Worm (Caenorhabditis elegans): Measurements from ENCODE around the gene ugt-3.

ugt-3 gene

ce11 chrV:12800171-12800570 lies at the start of gene ugt-3:
Gene ugt-3 (minus strand): TSS chrV:12800271.
- TF ChIP-seq fkh-10 (GFP tag; optimal IDR thresholded peaks at IDR 0.05), result no peak
- TF ChIP-seq lsy-12 (tag; optimal IDR thresholded peaks at IDR 0.05), result no peak
- TF ChIP-seq egl-5 (tag; optimal IDR thresholded peaks at IDR 0.05), result no peak

DNA sequence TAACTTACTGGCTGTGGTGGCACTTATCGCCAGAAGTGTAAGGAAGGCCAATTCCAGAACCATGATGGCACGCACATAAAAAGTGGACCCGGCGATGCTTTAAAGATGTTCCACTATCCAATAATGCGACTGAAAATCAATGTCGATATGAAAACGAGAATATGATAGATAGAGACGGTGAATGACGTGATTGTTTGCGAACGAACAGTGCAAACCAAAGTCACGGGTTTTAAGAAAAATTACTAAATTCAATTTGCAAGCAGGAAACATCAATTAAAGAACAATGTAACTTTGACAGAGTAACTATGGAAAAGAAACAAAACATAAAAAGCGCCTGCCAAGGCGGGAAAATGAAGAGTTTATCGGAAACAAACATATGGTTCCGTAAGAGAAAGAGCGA lies 49.7 kb upstream of the ugt-3 start, which contains the start of gene C44H9.5:
TSS of gene C44H9.5 (minus strand) at position 129 of the 400 bp plus-strand sequence.
- TF ChIP-seq elt-2 (tag; optimal IDR thresholded peaks at IDR 0.05), result peak; percentile 49
- no peak for TF ChIP-seq ztf-11 (tag; optimal IDR thresholded peaks at IDR 0.05)
- TF ChIP-seq pqm-1 (tag; optimal IDR thresholded peaks at IDR 0.05), result peak; percentile 66

ce11 chrV:12845247-12845646 lies 45.2 kb upstream of the ugt-3 start, which contains the start of gene C44H9.6:
Gene C44H9.6 (minus strand): TSS chrV:12845347.
- no peak for TF ChIP-seq sea-2 (GFP tag; optimal IDR thresholded peaks at IDR 0.05)
- peak; percentile 35 for TF ChIP-seq elt-2 (tag; optimal IDR thresholded peaks at IDR 0.05)
- TF ChIP-seq fkh-2 (tag; optimal IDR thresholded peaks at IDR 0.05), result no peak

DNA sequence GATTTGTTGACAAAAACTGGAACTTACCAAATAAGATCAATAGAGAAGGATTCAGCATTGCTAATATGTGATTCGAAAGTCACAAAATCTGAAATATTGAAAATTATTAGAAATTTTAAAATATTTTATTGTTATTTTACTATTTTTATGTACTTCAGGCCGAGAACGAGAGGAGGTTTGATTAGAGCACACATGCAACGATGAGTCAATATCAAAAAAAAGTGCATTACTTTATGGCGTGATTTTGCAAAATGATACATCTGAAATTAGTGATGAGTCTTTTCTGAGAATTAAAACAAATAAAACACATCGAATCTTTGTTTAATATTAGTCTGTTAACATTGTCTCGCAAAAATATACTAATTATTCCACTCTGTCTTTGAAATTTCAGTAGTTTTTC lies 44.7 kb upstream of the ugt-3 start:
- TF ChIP-seq lsy-12 (tag; optimal IDR thresholded peaks at IDR 0.05) (no peak), pqm-1 (tag; optimal IDR thresholded peaks at IDR 0.05) (peak; percentile 56)

DNA sequence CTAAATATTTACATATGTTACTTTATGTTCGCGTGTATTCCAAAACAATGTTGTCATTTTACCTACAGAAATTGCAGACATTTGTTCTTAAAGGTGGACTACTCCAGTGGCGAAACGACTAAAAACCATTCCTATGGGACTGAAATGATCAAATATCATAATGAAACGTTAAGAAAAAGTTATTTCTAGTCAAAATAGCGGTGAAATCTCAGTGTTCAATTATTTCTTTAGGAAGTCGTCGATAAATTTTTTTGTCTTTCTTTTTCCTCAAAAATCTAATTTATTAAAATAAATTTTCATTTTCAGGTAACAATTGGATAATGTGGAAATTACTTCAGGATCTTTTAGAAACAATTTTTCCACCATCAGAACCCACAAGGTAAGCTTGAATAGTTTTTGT lies 35.3 kb upstream of the ugt-3 start, which contains the start of gene C44H9.4:
TSS of gene C44H9.4 (plus strand) at position 301 of the 400 bp plus-strand sequence.
- no peak for TF ChIP-seq nhr-237 (tag; optimal IDR thresholded peaks at IDR 0.05)
- TF ChIP-seq lsy-12 (tag; optimal IDR thresholded peaks at IDR 0.05), result no peak
- TF ChIP-seq lin-39 (tag; optimal IDR thresholded peaks at IDR 0.05), result no peak
- TF ChIP-seq nhr-28 (tag; optimal IDR thresholded peaks at IDR 0.05), result no peak
- TF ChIP-seq ztf-11 (tag; optimal IDR thresholded peaks at IDR 0.05), result no peak

DNA sequence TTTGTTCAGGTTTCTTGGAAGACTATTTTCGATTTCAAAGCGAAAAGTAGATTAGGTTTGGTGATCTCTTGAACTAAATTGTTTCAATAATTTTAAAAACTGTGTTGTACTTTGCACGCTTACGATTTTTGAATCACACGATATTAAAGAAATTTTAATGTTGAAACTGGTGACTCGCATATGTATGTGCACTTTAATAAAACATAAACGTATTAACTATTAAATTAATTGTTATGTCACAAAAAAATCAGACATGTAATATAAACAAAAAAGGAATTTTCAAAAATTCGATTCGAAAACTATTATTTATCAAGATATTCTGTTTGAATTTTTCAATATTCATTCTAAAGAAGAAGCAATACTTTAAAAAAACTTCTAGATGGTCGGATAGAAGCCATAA lies 27.1 kb upstream of the ugt-3 start, which contains the start of gene ugt-15:
TSS of gene ugt-15 (plus strand) at position 301 of the 400 bp plus-strand sequence.
- TF ChIP-seq unc-62 (GFP tag; optimal IDR thresholded peaks at IDR 0.05) (no peak), pqm-1 (tag; optimal IDR thresholded peaks at IDR 0.05) (peak; percentile 22), elt-2 (tag; optimal IDR thresholded peaks at IDR 0.05) (peak; percentile 13)

- TF ChIP-seq elt-2 (tag; optimal IDR thresholded peaks at IDR 0.05) (peak; percentile 71), nhr-67 (tag; optimal IDR thresholded peaks at IDR 0.05) (no peak), sea-2 (GFP tag; optimal IDR thresholded peaks at IDR 0.05) (no peak), aly-2 (tag; optimal IDR thresholded peaks at IDR 0.05) (no peak), R02D3.7 (tag; optimal IDR thresholded peaks at IDR 0.05) (no peak), pqm-1 (tag; optimal IDR thresholded peaks at IDR 0.05) (peak; percentile 53), unc-62 (GFP tag; optimal IDR thresholded peaks at IDR 0.05) (no peak)
These were observed 24.7 kb upstream of the ugt-3 start, which contains the start of gene ugt-16 for ce11 chrV:12824777-12825176. Gene ugt-16 (plus strand): TSS chrV:12825024.

- TF ChIP-seq pqm-1 (tag; optimal IDR thresholded peaks at IDR 0.05) (peak; percentile 89), skn-1 (tag; optimal IDR thresholded peaks at IDR 0.05) (no peak), nhr-12 (tag; optimal IDR thresholded peaks at IDR 0.05) (no peak), snpc-4 (tag; optimal IDR thresholded peaks at IDR 0.05) (no peak), jun-1 (tag; optimal IDR thresholded peaks at IDR 0.05) (peak; percentile 26), lsy-12 (tag; optimal IDR thresholded peaks at IDR 0.05) (no peak), elt-2 (tag; optimal IDR thresholded peaks at IDR 0.05) (peak; percentile 77), ZK546.5 (tag; optimal IDR thresholded peaks at IDR 0.05) (no peak), ceh-9 (tag; optimal IDR thresholded peaks at IDR 0.05) (no peak)
These were observed 22.0 kb upstream of the ugt-3 start for ce11 chrV:12822065-12822464.

DNA sequence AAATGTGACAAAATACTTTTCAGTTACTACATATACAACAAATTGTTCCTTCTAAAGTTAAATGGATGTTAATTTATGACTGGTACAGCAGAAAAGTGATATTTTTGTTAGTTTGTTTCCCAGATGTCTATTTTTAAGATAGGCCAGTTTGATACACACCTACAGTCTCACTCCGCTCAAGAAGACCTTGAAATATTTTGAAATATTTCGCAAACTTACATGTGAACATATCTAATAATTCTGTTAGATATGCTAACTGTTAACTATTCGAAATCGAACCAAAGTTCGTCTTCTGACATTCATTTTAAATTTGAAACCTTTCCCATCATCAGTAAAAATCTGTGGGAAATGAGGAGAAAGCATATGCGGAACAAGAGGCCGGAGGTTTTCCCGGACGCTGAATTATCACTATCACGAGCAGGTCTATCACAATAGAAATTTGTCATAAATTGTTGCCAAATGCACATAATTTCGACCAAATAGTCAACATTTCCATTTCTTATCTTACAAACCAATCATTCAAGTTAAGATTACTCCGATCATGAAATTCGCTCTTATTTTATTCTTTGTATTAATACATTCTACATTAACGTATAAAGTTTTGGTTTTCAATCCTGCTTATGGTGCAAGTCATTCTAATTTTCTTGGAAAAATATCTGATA lies 19.9 kb upstream of the ugt-3 start, which contains the start of the genes ZC443.4 and ugt-18:
TSS of gene ZC443.4 (minus strand) at position 95 of the 662 bp plus-strand sequence.
TSS of gene ugt-18 (plus strand) at position 469 of the 662 bp plus-strand sequence.
- TF ChIP-seq nhr-23 (tag; optimal IDR thresholded peaks at IDR 0.05) (no peak), nhr-43 (tag; optimal IDR thresholded peaks at IDR 0.05; ENCODE audit: poor library complexity, severe bottlenecking) (no peak), elt-2 (tag; optimal IDR thresholded peaks at IDR 0.05) (peak; percentile 31), snpc-4 (tag; optimal IDR thresholded peaks at IDR 0.05) (no peak), nhr-25 (tag; optimal IDR thresholded peaks at IDR 0.05) (no peak), tbx-2 (tag; optimal IDR thresholded peaks at IDR 0.05) (no peak), pqm-1 (tag; optimal IDR thresholded peaks at IDR 0.05) (peak; percentile 68), jun-1 (tag; optimal IDR thresholded peaks at IDR 0.05) (peak; percentile 65), hmg-11 (tag; optimal IDR thresholded peaks at IDR 0.05) (no peak)
